Worm (Caenorhabditis elegans) whole organism, L4/young adult: ENCODE data around the gene hrg-2.

Experiments used
- W03F9.2 ChIP-seq: fragments of 150-350 bp; optimal IDR thresholded peaks from 2 replicates; lab custom pipeline; 2014; ENCODE audit warnings: missing biosample characterization, missing genetic modification characterization
- dao-5 ChIP-seq: sonication (generic microtip); optimal IDR thresholded peaks from 2 replicates; lab custom pipeline; 2016; ENCODE audit warnings: missing genotype, missing genetic modification characterization, moderate library complexity, missing compliant biosample characterization
- him-1 ChIP-seq: sonication (generic microtip); optimal IDR thresholded peaks from 2 replicates; lab custom pipeline; 2016; ENCODE audit warnings: missing genotype, missing genetic modification reagents, missing genetic modification characterization, missing compliant biosample characterization

DNA sequence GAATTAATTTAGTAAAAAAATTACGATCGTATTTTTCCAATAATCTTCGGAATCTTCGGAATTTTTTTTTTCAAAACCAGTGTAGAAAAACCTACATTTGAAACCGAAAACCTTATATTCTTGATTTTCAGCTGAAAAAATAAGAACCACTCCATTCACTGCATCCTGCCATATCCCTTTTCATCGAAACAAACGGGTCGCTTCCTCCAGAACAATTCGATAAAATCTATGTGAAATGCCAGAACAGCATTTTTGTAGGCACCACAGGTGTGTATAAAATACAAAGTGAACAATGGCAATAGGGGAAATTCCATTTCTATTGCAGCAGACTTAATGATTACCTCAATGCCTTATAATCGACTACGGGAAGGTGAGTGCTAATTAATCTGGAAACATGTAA, 33.1 kb downstream of the hrg-2 start, which contains the start of gene K01D12.1:
- TF ChIP-seq him-1 (tag; lab: Kevin White, UChicago) (no peak), dao-5 (no peak), W03F9.2 (no peak)
